Worm (Caenorhabditis elegans) whole organism, mixed stage, embryonic: ENCODE results near the gene B0034.4.

Experiments
- bed-3 ChIP-seq: fragments of 200-800 bp; sonication (Bioruptor generic); optimal IDR thresholded peaks from 3 replicates; lab custom pipeline; 2018; ENCODE audit warnings: mild to moderate bottlenecking, missing genetic modification characterization, moderate library complexity, missing compliant biosample characterization
- ceh-39 ChIP-seq: fragments of 150-350 bp; optimal IDR thresholded peaks from 2 replicates; lab custom pipeline; 2014; ENCODE audit warnings: missing biosample characterization, missing genetic modification characterization
- ces-1 ChIP-seq: fragments of 150-350 bp; optimal IDR thresholded peaks from 2 replicates; lab custom pipeline; 2014; ENCODE audit warnings: missing biosample characterization, missing genetic modification reagents, missing genetic modification characterization
- elt-1 ChIP-seq: sonication (generic microtip); optimal IDR thresholded peaks from 2 replicates; lab custom pipeline; 2017; ENCODE audit warnings: missing genetic modification characterization, mild to moderate bottlenecking, missing compliant biosample characterization, antibody characterized with exemption, moderate library complexity, borderline replicate concordance; ENCODE audit not compliant: insufficient read depth
- lin-13 ChIP-seq: fragments of 150-350 bp; optimal IDR thresholded peaks from 2 replicates; lab custom pipeline; 2014; ENCODE audit warnings: missing biosample characterization, missing genetic modification characterization
- mls-2 ChIP-seq: sonication (generic microtip); optimal IDR thresholded peaks from 2 replicates; lab custom pipeline; 2016; ENCODE audit warnings: mild to moderate bottlenecking, missing genetic modification characterization, moderate library complexity, missing compliant biosample characterization
- nhr-12 ChIP-seq: fragments of 150-350 bp; optimal IDR thresholded peaks from 2 replicates; lab custom pipeline; 2014; ENCODE audit warnings: missing biosample characterization, missing genetic modification characterization
- nhr-237 ChIP-seq: fragments of 150-350 bp; optimal IDR thresholded peaks from 2 replicates; lab custom pipeline; 2014; ENCODE audit warnings: missing biosample characterization, missing genetic modification characterization
- nhr-28 ChIP-seq: fragments of 150-350 bp; optimal IDR thresholded peaks from 2 replicates; lab custom pipeline; 2014; ENCODE audit warnings: missing biosample characterization, missing genetic modification characterization
- nhr-76 ChIP-seq: sonication (generic microtip); optimal IDR thresholded peaks from 2 replicates; lab custom pipeline; 2017; ENCODE audit warnings: missing biosample characterization, missing genetic modification characterization
- snpc-4 ChIP-seq: fragments of 150-350 bp; optimal IDR thresholded peaks from 2 replicates; lab custom pipeline; 2014; ENCODE audit warnings: missing biosample characterization, missing genetic modification characterization
- sptf-1 ChIP-seq: sonication (generic microtip); optimal IDR thresholded peaks from 2 replicates; lab custom pipeline; 2017; ENCODE audit warnings: mild to moderate bottlenecking, missing genetic modification characterization, moderate library complexity, missing compliant biosample characterization
- unc-62 ChIP-seq: fragments of 150-350 bp; optimal IDR thresholded peaks from 2 replicates; lab custom pipeline; 2014; ENCODE audit warnings: missing biosample characterization, missing genetic modification reagents, missing genetic modification characterization
- ztf-11 ChIP-seq: fragments of 150-350 bp; optimal IDR thresholded peaks from 2 replicates; lab custom pipeline; 2014; ENCODE audit warnings: missing biosample characterization, missing genetic modification characterization

DNA sequence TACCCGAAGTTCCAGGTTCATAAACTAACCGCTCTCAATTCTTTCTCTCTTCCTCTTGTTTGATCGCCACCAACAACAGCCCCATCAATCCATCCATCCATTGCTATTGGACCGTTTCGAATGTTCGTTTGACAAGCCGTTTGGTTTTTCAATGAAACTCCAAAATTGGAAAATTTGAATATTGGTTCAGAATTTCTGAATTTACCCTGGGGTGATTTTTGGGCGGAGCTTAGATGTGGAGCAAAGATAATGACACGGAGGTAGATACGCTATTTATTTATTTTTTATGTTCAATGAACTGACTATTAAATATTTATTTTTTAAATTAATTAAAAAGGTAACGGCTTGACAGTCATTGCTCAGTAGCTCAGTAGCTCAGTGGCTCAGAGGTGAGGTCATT lies 25.1 kb downstream of the B0034.4 start, which contains the start of gene B0034.2:
- no peak for TF ChIP-seq sptf-1 (tag; lab: Kevin White, UChicago)
- TF ChIP-seq nhr-237 (tag; lab: Kevin White, UChicago) = no peak
- no peak for TF ChIP-seq ztf-11 (tag; lab: Kevin White, UChicago)
- no peak for TF ChIP-seq lin-13 (tag; lab: Kevin White, UChicago)
- no peak for TF ChIP-seq nhr-76 (tag; lab: Kevin White, UChicago)
- TF ChIP-seq nhr-28 (tag; lab: Kevin White, UChicago) = no peak
- TF ChIP-seq ces-1 = no peak
- TF ChIP-seq unc-62 (GFP tag; lab: Kevin White, UChicago) = no peak
- TF ChIP-seq snpc-4 (tag; lab: Kevin White, UChicago) = no peak
- TF ChIP-seq elt-1 = no peak
- TF ChIP-seq nhr-12 (tag; lab: Kevin White, UChicago) = no peak
- no peak for TF ChIP-seq bed-3
- TF ChIP-seq ceh-39 (tag; lab: Kevin White, UChicago) = no peak
- no peak for TF ChIP-seq mls-2 (tag; lab: Kevin White, UChicago)
